Worm (Caenorhabditis elegans) whole organism, young adult: Measurements from ENCODE around the gene ssp-33.

Experiments used
- B0336.3 ChIP-seq: fragments of 200-800 bp; sonication (Bioruptor generic); IDR thresholded peaks from 2 replicates; pipeline ENCODE4 v1.3.6; 2022; ENCODE audit warnings: missing genetic modification characterization, missing compliant biosample characterization
- C06A6.2 ChIP-seq: fragments of 200-800 bp; sonication (Bioruptor generic); conservative IDR thresholded peaks from 2 replicates; pipeline ENCODE4 v1.3.6; 2022; ENCODE audit warnings: missing genetic modification characterization, missing compliant biosample characterization
- F23B12.7 ChIP-seq: sonication (generic microtip); optimal IDR thresholded peaks from 2 replicates; lab custom pipeline; 2017; ENCODE audit warnings: missing genetic modification characterization, mild to moderate bottlenecking, missing compliant biosample characterization, antibody characterized with exemption, moderate library complexity; ENCODE audit not compliant: insufficient read depth
- F33H1.4 ChIP-seq: fragments of 200-800 bp; sonication (Bioruptor generic); IDR thresholded peaks from 2 replicates; pipeline ENCODE4 v1.3.6; 2022; ENCODE audit warnings: missing genetic modification reagents, missing genetic modification characterization, missing compliant biosample characterization
- F37B4.10 ChIP-seq: fragments of 200-800 bp; sonication (Bioruptor generic); IDR thresholded peaks from 2 replicates; pipeline ENCODE4 v1.3.6; 2022; ENCODE audit warnings: missing genetic modification characterization, missing compliant biosample characterization
- F57C9.4 ChIP-seq: sonication (generic microtip); optimal IDR thresholded peaks from 2 replicates; lab custom pipeline; 2017; ENCODE audit warnings: mild to moderate bottlenecking, missing genetic modification characterization, missing compliant biosample characterization
- Y56A3A.18 ChIP-seq: fragments of 200-800 bp; sonication (Bioruptor generic); IDR thresholded peaks from 2 replicates; pipeline ENCODE4 v1.3.6; 2022; ENCODE audit warnings: missing genetic modification reagents, missing genetic modification characterization, missing compliant biosample characterization
- Y95B8A.8 ChIP-seq: fragments of 200-800 bp; sonication (Bioruptor generic); IDR thresholded peaks from 2 replicates; pipeline ENCODE4 v1.3.6; 2022; ENCODE audit warnings: missing genetic modification reagents, missing genetic modification characterization, missing compliant biosample characterization
- akir-1 ChIP-seq: fragments of 200-800 bp; sonication (Bioruptor generic); optimal IDR thresholded peaks from 2 replicates; lab custom pipeline; 2018; ENCODE audit warnings: mild to moderate bottlenecking, missing genetic modification characterization, moderate library complexity, missing compliant biosample characterization
- aptf-3 ChIP-seq: fragments of 200-800 bp; sonication (Bioruptor generic); IDR thresholded peaks from 2 replicates; pipeline ENCODE4 v1.3.6; 2022; ENCODE audit warnings: missing genetic modification characterization, missing compliant biosample characterization
- ccch-3 ChIP-seq: fragments of 200-800 bp; sonication (Bioruptor generic); optimal IDR thresholded peaks from 2 replicates; lab custom pipeline; 2018; ENCODE audit warnings: mild to moderate bottlenecking, missing genetic modification characterization, missing compliant biosample characterization
- cebp-1 ChIP-seq, 2 experiments: fragments of 200-800 bp in 1 of 2; sonication (Bioruptor generic) in 1 of 2; sonication (generic microtip) in 1 of 2; IDR thresholded peaks in 1 of 2; optimal IDR thresholded peaks in 1 of 2; 2 replicates each; pipeline versions ENCODE4 v1.3.6 to Lab custom; 2017 to 2022; ENCODE audit warnings: missing compliant biosample characterization in 2 of 2, missing genetic modification characterization in 2 of 2, mild to moderate bottlenecking in 1 of 2, missing genetic modification reagents in 1 of 2, moderate library complexity in 1 of 2
- cebp-2 ChIP-seq: fragments of 200-800 bp; sonication (Bioruptor generic); IDR thresholded peaks from 2 replicates; pipeline ENCODE4 v1.3.6; 2022; ENCODE audit warnings: missing genetic modification characterization, missing compliant biosample characterization
- ceh-100 ChIP-seq: fragments of 200-800 bp; sonication (Bioruptor generic); IDR thresholded peaks from 2 replicates; pipeline ENCODE4 v1.3.6; 2022; ENCODE audit warnings: missing genetic modification reagents, missing genetic modification characterization, missing compliant biosample characterization
- die-1 ChIP-seq: sonication (generic microtip); optimal IDR thresholded peaks from 2 replicates; lab custom pipeline; 2016; ENCODE audit warnings: missing genotype, mild to moderate bottlenecking, missing genetic modification characterization, missing compliant biosample characterization
- dox-1 ChIP-seq: fragments of 200-800 bp; sonication (Bioruptor generic); IDR thresholded peaks from 2 replicates; pipeline ENCODE4 v1.3.6; 2022; ENCODE audit warnings: missing genetic modification reagents, missing genetic modification characterization, missing compliant biosample characterization
- egrh-3 ChIP-seq: fragments of 200-800 bp; sonication (Bioruptor generic); IDR thresholded peaks from 2 replicates; pipeline ENCODE4 v1.3.6; 2022; ENCODE audit warnings: missing genetic modification reagents, missing genetic modification characterization, missing compliant biosample characterization
- fkh-3 ChIP-seq: sonication (generic microtip); optimal IDR thresholded peaks from 2 replicates; lab custom pipeline; 2016; ENCODE audit warnings: mild to moderate bottlenecking, missing genetic modification characterization, missing compliant biosample characterization
- gei-17 ChIP-seq: fragments of 200-800 bp; sonication (Bioruptor generic); optimal IDR thresholded peaks from 2 replicates; lab custom pipeline; 2018; ENCODE audit warnings: mild to moderate bottlenecking, missing genetic modification characterization, missing compliant biosample characterization
- him-1 ChIP-seq: sonication (generic microtip); optimal IDR thresholded peaks from 2 replicates; lab custom pipeline; 2016; ENCODE audit warnings: missing genotype, missing genetic modification reagents, missing genetic modification characterization, missing compliant biosample characterization
- hmg-1.2 ChIP-seq: fragments of 200-800 bp; sonication (Bioruptor generic); IDR thresholded peaks from 2 replicates; pipeline ENCODE4 v1.3.6; 2022; ENCODE audit warnings: missing genetic modification reagents, missing genetic modification characterization, missing compliant biosample characterization
- madf-10 ChIP-seq: sonication (generic microtip); optimal IDR thresholded peaks from 2 replicates; lab custom pipeline; 2016; ENCODE audit warnings: mild to moderate bottlenecking, missing genetic modification characterization, missing compliant biosample characterization
- nfya-1 ChIP-seq: sonication (generic microtip); optimal IDR thresholded peaks from 2 replicates; lab custom pipeline; 2017; ENCODE audit warnings: antibody characterized with exemption, missing compliant biosample characterization, missing genetic modification characterization, borderline replicate concordance; ENCODE audit not compliant: insufficient read depth
- nfyb-1 ChIP-seq: fragments of 200-800 bp; sonication (Bioruptor generic); IDR thresholded peaks from 2 replicates; pipeline ENCODE4 v1.3.6; 2022; ENCODE audit warnings: missing genetic modification reagents, missing genetic modification characterization, missing compliant biosample characterization
- nhr-27 ChIP-seq: fragments of 200-800 bp; sonication (Bioruptor generic); optimal IDR thresholded peaks from 2 replicates; lab custom pipeline; 2018; ENCODE audit warnings: mild to moderate bottlenecking, missing genetic modification characterization, moderate library complexity, missing compliant biosample characterization
- pbrm-1 ChIP-seq: fragments of 200-800 bp; sonication (Bioruptor generic); IDR thresholded peaks from 2 replicates; pipeline ENCODE4 v1.3.6; 2022; ENCODE audit warnings: missing genetic modification reagents, missing genetic modification characterization, missing compliant biosample characterization
- pha-4 ChIP-seq: fragments of 150-350 bp; sonication (generic microtip); optimal IDR thresholded peaks from 2 replicates; lab custom pipeline; 2014; ENCODE audit warnings: missing biosample characterization, missing genetic modification reagents, missing genetic modification characterization
- snpc-3.4 ChIP-seq: sonication (generic microtip); optimal IDR thresholded peaks from 2 replicates; lab custom pipeline; 2017; ENCODE audit warnings: missing genetic modification characterization, mild to moderate bottlenecking, missing compliant biosample characterization, antibody characterized with exemption, moderate library complexity, missing genotype, missing genetic modification reagents
- sptf-2 ChIP-seq: fragments of 200-800 bp; sonication (Bioruptor generic); optimal IDR thresholded peaks from 2 replicates; lab custom pipeline; 2018; ENCODE audit warnings: mild to moderate bottlenecking, missing genetic modification characterization, missing compliant biosample characterization
- unc-130 ChIP-seq: sonication (generic microtip); optimal IDR thresholded peaks from 2 replicates; lab custom pipeline; 2016; ENCODE audit warnings: missing genetic modification reagents, missing genetic modification characterization, missing compliant biosample characterization
- xnd-1 ChIP-seq: sonication (generic microtip); optimal IDR thresholded peaks from 2 replicates; lab custom pipeline; 2016; ENCODE audit warnings: missing genotype, missing genetic modification reagents, missing genetic modification characterization, missing compliant biosample characterization
- zfh-2 ChIP-seq: fragments of 200-800 bp; sonication (Bioruptor generic); conservative IDR thresholded peaks from 2 replicates; pipeline ENCODE4 v1.3.6; 2022; ENCODE audit warnings: missing genetic modification reagents, missing genetic modification characterization, missing compliant biosample characterization
- ztf-28 ChIP-seq: fragments of 200-800 bp; sonication (Bioruptor generic); IDR thresholded peaks from 2 replicates; pipeline ENCODE4 v1.3.6; 2022; ENCODE audit warnings: missing genetic modification reagents, missing genetic modification characterization, missing compliant biosample characterization
- ztf-3 ChIP-seq: fragments of 200-800 bp; sonication (Bioruptor generic); optimal IDR thresholded peaks from 2 replicates; lab custom pipeline; 2018; ENCODE audit warnings: mild to moderate bottlenecking, missing genetic modification characterization, missing compliant biosample characterization

The ssp-33 gene

ce11 chrV:14698005-14698404, 13.2 kb upstream of the ssp-33 start (continued):
- TF ChIP-seq ceh-100 (GFP tag; lab: Robert Waterston, UW) (no peak), fkh-3 (tag; lab: Kevin White, UChicago) (no peak), ztf-28 (no peak), zfh-2 (GFP tag; lab: Robert Waterston, UW) (no peak), him-1 (no peak), egrh-3 (GFP tag; lab: Robert Waterston, UW) (no peak), cebp-1 (GFP tag; IDR thresholded peaks at IDR 0.05; lab: Robert Waterston, UW) (no peak), cebp-1 (tag; optimal IDR thresholded peaks at IDR 0.05; lab: Kevin White, UChicago) (no peak), nfya-1 (tag; lab: Kevin White, UChicago) (no peak), dox-1 (GFP tag; lab: Robert Waterston, UW) (no peak), C06A6.2 (no peak), F33H1.4 (GFP tag; lab: Robert Waterston, UW) (peak; percentile 40; the same call in 1 of the 2 replicates), aptf-3 (GFP tag; lab: Robert Waterston, UW) (no peak), B0336.3 (GFP tag; lab: Robert Waterston, UW) (no peak), cebp-2 (no peak), nfyb-1 (GFP tag; lab: Robert Waterston, UW) (no peak), F57C9.4 (no peak), unc-130 (GFP tag; lab: Kevin White, UChicago) (no peak)
- TF ChIP-seq, all 124 proteins: peak for 5

ce11 chrV:14698666-14699065, 12.5 kb upstream of the ssp-33 start, which contains the start of gene set-5:
set-5 (plus strand) TSS chrV:14698966.
- TF ChIP-seq die-1 (tag; lab: Kevin White, UChicago) (no peak), nhr-27 (tag; lab: Kevin White, UChicago) (no peak), ztf-28 (no peak), xnd-1 (tag; lab: Kevin White, UChicago) (no peak), hmg-1.2 (GFP tag; lab: Robert Waterston, UW) (no peak), pbrm-1 (GFP tag; lab: Robert Waterston, UW) (no peak), madf-10 (tag; lab: Kevin White, UChicago) (no peak), akir-1 (GFP tag; lab: Kevin White, UChicago) (no peak)

DNA sequence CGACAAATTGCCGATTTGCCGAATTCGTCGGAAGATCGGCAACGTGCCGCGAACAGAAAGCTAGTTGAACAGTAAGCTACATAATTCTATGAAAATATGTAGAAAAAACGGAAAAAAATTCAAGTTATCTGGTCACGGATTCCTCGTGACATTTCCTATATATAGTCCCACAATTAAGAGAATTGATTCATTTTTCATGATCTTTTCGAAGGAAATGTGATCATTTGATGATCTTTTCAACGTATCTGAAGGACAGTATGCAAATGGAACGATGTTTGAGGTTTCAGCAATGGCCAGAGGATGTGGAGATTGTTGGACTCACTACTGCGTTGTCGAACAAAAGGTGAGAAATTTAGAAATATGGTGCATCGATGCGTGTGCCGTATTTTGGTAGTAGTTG, 3.2 kb upstream of the ssp-33 start, which contains the start of gene R08A2.9:
TSS of gene R08A2.9 (plus strand) at position 301 of the 400 bp plus-strand sequence.
- TF ChIP-seq snpc-3.4 (tag; lab: Kevin White, UChicago) (no peak), Y56A3A.18 (no peak), sptf-2 (no peak), gei-17 (GFP tag; lab: Kevin White, UChicago) (no peak), Y95B8A.8 (GFP tag; lab: Robert Waterston, UW) (no peak)

ce11 chrV:14712316-14712715, 1.1 kb downstream of the ssp-33 start, which contains the start of gene R08A2.5:
R08A2.5 (plus strand) TSS chrV:14712616.
- TF ChIP-seq ztf-3, result no peak
- no peak for TF ChIP-seq F37B4.10 (GFP tag; lab: Robert Waterston, UW)
- TF ChIP-seq F23B12.7 (tag; lab: Kevin White, UChicago), result no peak
- no peak for TF ChIP-seq Y95B8A.8 (GFP tag; lab: Robert Waterston, UW)
- TF ChIP-seq pha-4 (tag; lab: Kevin White, UChicago), result no peak
- TF ChIP-seq ccch-3 (GFP tag; lab: Kevin White, UChicago), result no peak
